Fruit fly (Drosophila melanogaster) whole organism, embryonic: ENCODE measurements around the gene Gr92a.

Experiments
- Ada2b ChIP-seq: fragments of 200-800 bp; sonication (Bioruptor generic); IDR thresholded peaks from 2 replicates; pipeline ENCODE4 v1.3.6; 2022; ENCODE audit warnings: missing biosample characterization, missing genetic modification characterization
- Blimp-1 ChIP-seq: fragments of 200-800 bp; sonication (Bioruptor generic); optimal IDR thresholded peaks from 3 replicates; lab custom pipeline; 2018; ENCODE audit warnings: missing biosample characterization, missing genetic modification characterization, mild to moderate bottlenecking, moderate library complexity, missing genetic modification reagents
- CG10366 ChIP-seq: fragments of 200-800 bp; sonication (Bioruptor generic); IDR thresholded peaks from 2 replicates; pipeline ENCODE4 v1.3.6; 2022; ENCODE audit warnings: missing biosample characterization, missing genetic modification characterization
- CG10431 ChIP-seq: fragments of 200-800 bp; sonication (Bioruptor generic); optimal IDR thresholded peaks from 3 replicates; lab custom pipeline; 2018; ENCODE audit warnings: missing biosample characterization, mild to moderate bottlenecking, missing genetic modification characterization
- CG10543 ChIP-seq: fragments of 200-800 bp; sonication (Bioruptor generic); optimal IDR thresholded peaks from 3 replicates; lab custom pipeline; 2017; ENCODE audit warnings: missing biosample characterization, mild to moderate bottlenecking, missing genetic modification characterization, moderate library complexity
- CG10654 ChIP-seq: fragments of 200-800 bp; sonication (Bioruptor generic); optimal IDR thresholded peaks from 2 replicates; lab custom pipeline; 2016; ENCODE audit warnings: missing biosample characterization, missing genetic modification characterization
- CG11398 ChIP-seq: fragments of 200-800 bp; sonication (Bioruptor generic); optimal IDR thresholded peaks from 2 replicates; lab custom pipeline; 2016; ENCODE audit warnings: missing biosample characterization, missing genetic modification characterization
- CG12659 ChIP-seq: fragments of 200-800 bp; sonication (Bioruptor generic); optimal IDR thresholded peaks from 3 replicates; lab custom pipeline; 2017; ENCODE audit warnings: mild to moderate bottlenecking, missing biosample characterization, missing genetic modification reagents, missing genetic modification characterization
- CG12769 ChIP-seq: fragments of 200-800 bp; sonication (Bioruptor generic); optimal IDR thresholded peaks from 2 replicates; lab custom pipeline; 2019; ENCODE audit warnings: missing biosample characterization, mild to moderate bottlenecking, missing genetic modification characterization, moderate library complexity
- CG13424 ChIP-seq: fragments of 200-800 bp; sonication (Bioruptor generic); optimal IDR thresholded peaks from 2 replicates; lab custom pipeline; 2019; ENCODE audit warnings: missing biosample characterization, mild to moderate bottlenecking, missing genetic modification characterization, moderate library complexity
- CG1602 ChIP-seq: fragments of 200-800 bp; sonication (Bioruptor generic); optimal IDR thresholded peaks from 3 replicates; lab custom pipeline; 2016; ENCODE audit warnings: missing biosample characterization, missing genetic modification characterization
- CG16863 ChIP-seq: fragments of 200-800 bp; sonication (Bioruptor generic); optimal IDR thresholded peaks from 3 replicates; lab custom pipeline; 2016; ENCODE audit warnings: missing biosample characterization, missing genetic modification characterization
- CG3726 ChIP-seq: fragments of 200-800 bp; sonication (Bioruptor generic); IDR thresholded peaks from 3 replicates; pipeline ENCODE4, ENCODE4 v1.3.6; 2022; ENCODE audit warnings: missing biosample characterization, missing genetic modification characterization
- CG4820 ChIP-seq: fragments of 200-800 bp; sonication (Bioruptor generic); optimal IDR thresholded peaks from 3 replicates; lab custom pipeline; 2016; ENCODE audit warnings: missing biosample characterization, missing genetic modification characterization
- CG6689 ChIP-seq: fragments of 200-800 bp; sonication (Bioruptor generic); IDR thresholded peaks from 2 replicates; pipeline ENCODE4 v1.3.6; 2022; ENCODE audit warnings: missing biosample characterization, missing genetic modification characterization
- CG7839 ChIP-seq: fragments of 200-800 bp; sonication (Bioruptor generic); optimal IDR thresholded peaks from 3 replicates; lab custom pipeline; 2018; ENCODE audit warnings: missing biosample characterization, mild to moderate bottlenecking, missing genetic modification characterization, moderate library complexity
- CG8281 ChIP-seq: fragments of 200-800 bp; sonication (Bioruptor generic); optimal IDR thresholded peaks from 2 replicates; lab custom pipeline; 2018; ENCODE audit warnings: missing biosample characterization, mild to moderate bottlenecking, missing genetic modification characterization, moderate library complexity
- CG8290 ChIP-seq, 3 experiments: fragments of 200-800 bp; sonication (Bioruptor generic); optimal IDR thresholded peaks; 2 replicates each; lab custom pipeline; 2016 to 2019; ENCODE audit warnings: missing biosample characterization in 3 of 3, missing genetic modification characterization in 3 of 3, mild to moderate bottlenecking in 2 of 3, moderate library complexity in 1 of 3
- CG9437 ChIP-seq: fragments of 200-800 bp; sonication (Bioruptor generic); optimal IDR thresholded peaks from 2 replicates; lab custom pipeline; 2018; ENCODE audit warnings: missing biosample characterization, mild to moderate bottlenecking, missing genetic modification characterization
- CG9932 ChIP-seq: fragments of 200-800 bp; sonication (Bioruptor generic); IDR thresholded peaks from 2 replicates; pipeline ENCODE4 v1.3.6; 2022; ENCODE audit warnings: missing biosample characterization, missing genetic modification characterization
- CoRest ChIP-seq: fragments of 200-800 bp; sonication (Bioruptor generic); optimal IDR thresholded peaks from 3 replicates; lab custom pipeline; 2018; ENCODE audit warnings: missing biosample characterization, mild to moderate bottlenecking, missing genetic modification characterization, moderate library complexity
- Dad ChIP-seq: fragments of 200-800 bp; sonication (Bioruptor generic); optimal IDR thresholded peaks from 3 replicates; lab custom pipeline; 2016; ENCODE audit warnings: missing biosample characterization, missing genetic modification characterization
- Dbx ChIP-seq: fragments of 200-800 bp; sonication (Bioruptor generic); IDR thresholded peaks from 3 replicates; pipeline ENCODE4 v1.3.6; 2022; ENCODE audit warnings: missing biosample characterization, missing genetic modification characterization
- Drgx ChIP-seq: fragments of 200-800 bp; sonication (Bioruptor generic); IDR thresholded peaks from 2 replicates; pipeline ENCODE4 v1.3.6; 2022; ENCODE audit warnings: missing biosample characterization, missing genetic modification characterization
- HHEX ChIP-seq: fragments of 200-800 bp; sonication (Bioruptor generic); optimal IDR thresholded peaks from 3 replicates; lab custom pipeline; 2017; ENCODE audit warnings: missing biosample characterization, mild to moderate bottlenecking, missing genetic modification characterization, missing genetic modification reagents
- Hand ChIP-seq: fragments of 200-800 bp; sonication (Bioruptor generic); optimal IDR thresholded peaks from 2 replicates; lab custom pipeline; 2017; ENCODE audit warnings: mild to moderate bottlenecking, missing biosample characterization, missing genetic modification reagents, missing genetic modification characterization
- Hr51 ChIP-seq, 2 experiments: fragments of 200-800 bp; sonication (Bioruptor generic); optimal IDR thresholded peaks; 2 replicates in 1 of 2; 3 replicates in 1 of 2; lab custom pipeline; 2016 to 2018; ENCODE audit warnings: missing biosample characterization in 2 of 2, missing genetic modification characterization in 2 of 2, mild to moderate bottlenecking in 1 of 2, moderate library complexity in 1 of 2
- Hsf ChIP-seq: fragments of 200-800 bp; sonication (Bioruptor generic); optimal IDR thresholded peaks from 3 replicates; lab custom pipeline; 2016; ENCODE audit warnings: missing biosample characterization, missing genetic modification characterization
- Max ChIP-seq: fragments of 200-800 bp; sonication (Bioruptor generic); optimal IDR thresholded peaks from 2 replicates; lab custom pipeline; 2016; ENCODE audit warnings: missing biosample characterization, mild to moderate bottlenecking, missing genetic modification characterization
- PHDP ChIP-seq: fragments of 200-800 bp; sonication (Bioruptor generic); optimal IDR thresholded peaks from 3 replicates; lab custom pipeline; 2018; ENCODE audit warnings: missing biosample characterization, mild to moderate bottlenecking, missing genetic modification characterization, moderate library complexity
- Pdp1 ChIP-seq, 2 experiments: fragments of 200-800 bp; sonication (Bioruptor generic); optimal IDR thresholded peaks; 3 replicates each; lab custom pipeline; 2016; ENCODE audit warnings: missing biosample characterization in 2 of 2, missing genetic modification characterization in 2 of 2, mild to moderate bottlenecking in 1 of 2, moderate library complexity in 1 of 2
- Rx ChIP-seq: fragments of 200-800 bp; sonication (Bioruptor generic); IDR thresholded peaks from 2 replicates; pipeline ENCODE4 v1.3.6; 2022; ENCODE audit warnings: missing biosample characterization, missing genetic modification characterization
- Sox100B ChIP-seq: fragments of 200-800 bp; sonication (Bioruptor generic); optimal IDR thresholded peaks from 3 replicates; lab custom pipeline; 2018; ENCODE audit warnings: missing biosample characterization, mild to moderate bottlenecking, missing genetic modification characterization
- ab ChIP-seq: fragments of 200-800 bp; sonication (Bioruptor generic); optimal IDR thresholded peaks from 2 replicates; lab custom pipeline; 2016; ENCODE audit warnings: missing biosample characterization, missing genetic modification characterization
- al ChIP-seq: fragments of 200-800 bp; sonication (Bioruptor generic); IDR thresholded peaks from 2 replicates; pipeline ENCODE4 v1.3.6; 2022; ENCODE audit warnings: missing biosample characterization, missing genetic modification characterization
- ara ChIP-seq: fragments of 200-800 bp; sonication (Bioruptor generic); IDR thresholded peaks from 2 replicates; pipeline ENCODE4 v1.3.6; 2022; ENCODE audit warnings: missing biosample characterization, missing genetic modification characterization
- bbx ChIP-seq: fragments of 200-800 bp; sonication (Bioruptor generic); IDR thresholded peaks from 2 replicates; pipeline ENCODE4 v1.3.6; 2022; ENCODE audit warnings: missing biosample characterization, missing genetic modification characterization; ENCODE audit not compliant: partially characterized antibody
- fd96Cb ChIP-seq: fragments of 200-800 bp; sonication (Bioruptor generic); optimal IDR thresholded peaks from 2 replicates; lab custom pipeline; 2018; ENCODE audit warnings: missing biosample characterization, mild to moderate bottlenecking, missing genetic modification characterization, moderate library complexity
- ftz-f1 ChIP-seq: fragments of 200-800 bp; sonication (Bioruptor generic); optimal IDR thresholded peaks from 2 replicates; lab custom pipeline; 2016; ENCODE audit warnings: missing biosample characterization, missing genetic modification characterization
- gsb-n ChIP-seq: fragments of 200-800 bp; sonication (Bioruptor generic); optimal IDR thresholded peaks from 3 replicates; lab custom pipeline; 2018; ENCODE audit warnings: missing biosample characterization, mild to moderate bottlenecking, missing genetic modification characterization
- ind ChIP-seq: fragments of 200-800 bp; sonication (Bioruptor generic); optimal IDR thresholded peaks from 3 replicates; lab custom pipeline; 2016; ENCODE audit warnings: missing biosample characterization, missing genetic modification characterization
- lilli ChIP-seq: fragments of 200-800 bp; sonication (Bioruptor generic); optimal IDR thresholded peaks from 3 replicates; lab custom pipeline; 2016; ENCODE audit warnings: missing biosample characterization, missing genetic modification characterization
- mirr ChIP-seq: fragments of 200-800 bp; sonication (Bioruptor generic); optimal IDR thresholded peaks from 3 replicates; lab custom pipeline; 2018; ENCODE audit warnings: missing biosample characterization, mild to moderate bottlenecking, missing genetic modification characterization
- nau ChIP-seq: fragments of 200-800 bp; sonication (Bioruptor generic); optimal IDR thresholded peaks from 3 replicates; lab custom pipeline; 2017; ENCODE audit warnings: missing biosample characterization, mild to moderate bottlenecking, missing genetic modification characterization, missing genetic modification reagents
- pzg ChIP-seq: fragments of 200-800 bp; sonication (Bioruptor generic); optimal IDR thresholded peaks from 3 replicates; lab custom pipeline; 2018; ENCODE audit warnings: missing biosample characterization, mild to moderate bottlenecking, missing genetic modification characterization, moderate library complexity
- repo ChIP-seq: fragments of 200-800 bp; sonication (Bioruptor generic); optimal IDR thresholded peaks from 2 replicates; lab custom pipeline; 2016; ENCODE audit warnings: missing biosample characterization, missing genetic modification characterization
- stwl ChIP-seq: fragments of 200-800 bp; sonication (Bioruptor generic); optimal IDR thresholded peaks from 3 replicates; lab custom pipeline; 2018; ENCODE audit warnings: missing biosample characterization, mild to moderate bottlenecking, missing genetic modification characterization, moderate library complexity
- trem ChIP-seq: fragments of 200-800 bp; optimal IDR thresholded peaks from 3 replicates; lab custom pipeline; 2019; ENCODE audit warnings: missing biosample characterization, mild to moderate bottlenecking, missing genetic modification characterization, moderate library complexity

Gene Gr92a

dm6 chr3R:20167635-20168395 lies 47.0 kb downstream of the Gr92a start (continued):
- TF ChIP-seq CG9932 (GFP tag; lab: Robert Waterston, UW) (peak; percentile 26; the same call in 1 of the 2 replicates), trem (tag; lab: Kevin White, UChicago) (no peak), gsb-n (tag; lab: Kevin White, UChicago) (no peak), Hsf (GFP tag; lab: Kevin White, UChicago) (no peak), Pdp1 (GFP tag; optimal IDR thresholded peaks at IDR 0.05; lab: Kevin White, UChicago) (peak in 1 of 2 experiments; percentile 49), CG16863 (GFP tag; lab: Kevin White, UChicago) (no peak), lilli (no peak), CoRest (tag; lab: Kevin White, UChicago) (peak; percentile 44), CG10366 (peak; percentile 10; the same call in 1 of the 2 replicates), Ada2b (GFP tag; lab: Robert Waterston, UW) (no peak), ind (no peak), CG8290 (GFP tag; optimal IDR thresholded peaks at IDR 0.05; lab: Kevin White, UChicago) (no peak), CG8290 (tag; optimal IDR thresholded peaks at IDR 0.05; lab: Kevin White, UChicago) (peak in 1 of 2 experiments; percentile 26), CG9437 (GFP tag; lab: Kevin White, UChicago) (peak; percentile 7), CG3726 (GFP tag; lab: Robert Waterston, UW) (no peak), CG10543 (GFP tag; lab: Kevin White, UChicago) (peak; percentile 79), mirr (GFP tag; lab: Kevin White, UChicago) (peak; percentile 23), al (GFP tag; lab: Robert Waterston, UW) (0 out of 2 replicates have a peak, but pooled peaks have one; percentile 15), bbx (no peak), CG11398 (no peak), Hr51 (GFP tag; optimal IDR thresholded peaks at IDR 0.05; lab: Kevin White, UChicago) (peak in 1 of 2 experiments; percentile 19), CG10654 (no peak), HHEX (GFP tag; lab: Kevin White, UChicago) (no peak), Sox100B (GFP tag; lab: Kevin White, UChicago) (no peak), CG1602 (GFP tag; lab: Kevin White, UChicago) (no peak), CG12769 (tag; lab: Kevin White, UChicago) (peak; percentile 30), Dad (GFP tag; lab: Kevin White, UChicago) (no peak), PHDP (no peak), stwl (no peak), Blimp-1 (GFP tag; lab: Kevin White, UChicago) (no peak), pzg (GFP tag; lab: Kevin White, UChicago) (no peak), CG13424 (tag; lab: Kevin White, UChicago) (peak; percentile 12), fd96Cb (tag; lab: Kevin White, UChicago) (no peak), ab (GFP tag; lab: Kevin White, UChicago) (no peak), CG10431 (GFP tag; lab: Kevin White, UChicago) (no peak), Max (GFP tag; lab: Kevin White, UChicago) (no peak), CG8281 (no peak), ftz-f1 (GFP tag; lab: Kevin White, UChicago) (peak; percentile 84), Rx (GFP tag; lab: Robert Waterston, UW) (no peak), Dbx (no peak), ara (GFP tag; lab: Robert Waterston, UW) (no peak), repo (GFP tag; lab: Kevin White, UChicago) (no peak), CG7839 (tag; lab: Kevin White, UChicago) (no peak), Drgx (GFP tag; lab: Robert Waterston, UW) (no peak), CG4820 (GFP tag; lab: Kevin White, UChicago) (no peak), CG12659 (GFP tag; lab: Kevin White, UChicago) (peak; percentile 2), Hand (GFP tag; lab: Kevin White, UChicago) (no peak), CG6689 (GFP tag; lab: Robert Waterston, UW) (no peak), nau (GFP tag; lab: Kevin White, UChicago) (peak; percentile 69)
